ENCODE assay signal across 1 fruit fly cellular context in genomic region chrX:5516783-5517571, dm6.
A peak's percentile ranks its signal among the peaks of the same experiment; 100 is the strongest.
TF ChIP-seq lines count a peak whose summit lies in the region.

No protein-coding gene starts in this region.

TF ChIP-seq in whole organism, embryonic, 481 proteins besides CTCF, POLR2A, EP300 and RAD21 (continued from another document):
- no peak for TF ChIP-seq CG32767 (GFP tag; IDR thresholded peaks at IDR 0.05; lab: Robert Waterston, UW)
- TF ChIP-seq Ravus (GFP tag; IDR thresholded peaks at IDR 0.05; lab: Robert Waterston, UW): peak; percentile 47; the same call in 1 of the 2 replicates
- no peak for TF ChIP-seq wdn (GFP tag; IDR thresholded peaks at IDR 0.05; lab: Robert Waterston, UW)
- peak; percentile 79 for TF ChIP-seq yki (optimal IDR thresholded peaks at IDR 0.05; lab: Kevin White, UChicago)
- peak; percentile 4 for TF ChIP-seq caup (GFP tag; optimal IDR thresholded peaks at IDR 0.05; lab: Kevin White, UChicago; ENCODE audit: severe bottlenecking)
- TF ChIP-seq slbo (GFP tag; IDR thresholded peaks at IDR 0.05; lab: Robert Waterston, UW): no peak
- TF ChIP-seq bigmax (GFP tag; optimal IDR thresholded peaks at IDR 0.05; lab: Kevin White, UChicago): no peak
- TF ChIP-seq CG15011 (GFP tag; optimal IDR thresholded peaks at IDR 0.05; lab: Kevin White, UChicago): peak; percentile 8
- peak; percentile 4 for TF ChIP-seq pho (GFP tag; optimal IDR thresholded peaks at IDR 0.05; lab: Kevin White, UChicago)
- no peak for TF ChIP-seq Bdp1 (GFP tag; optimal IDR thresholded peaks at IDR 0.05; lab: Kevin White, UChicago)
- TF ChIP-seq CG11093 (GFP tag; IDR thresholded peaks at IDR 0.05; lab: Robert Waterston, UW): no peak
- TF ChIP-seq CG7987 (GFP tag; optimal IDR thresholded peaks at IDR 0.05; lab: Kevin White, UChicago): peak; percentile 23
- TF ChIP-seq CG13775 (GFP tag; optimal IDR thresholded peaks at IDR 0.05; lab: Kevin White, UChicago): peak; percentile 33
- no peak for TF ChIP-seq CG16863 (GFP tag; optimal IDR thresholded peaks at IDR 0.05; lab: Kevin White, UChicago)
- peak; percentile 16 for TF ChIP-seq Xbp1 (GFP tag; optimal IDR thresholded peaks at IDR 0.05; lab: Kevin White, UChicago)
- no peak for TF ChIP-seq CG17802 (tag; optimal IDR thresholded peaks at IDR 0.05; lab: Kevin White, UChicago)
- TF ChIP-seq NfI (GFP tag; optimal IDR thresholded peaks at IDR 0.05; lab: Kevin White, UChicago): no peak
- TF ChIP-seq ham (GFP tag; IDR thresholded peaks at IDR 0.05; lab: Robert Waterston, UW): no peak
- peak; percentile 7 for TF ChIP-seq Med (GFP tag; lab: Kevin White, UChicago)
- TF ChIP-seq Six4 (GFP tag; optimal IDR thresholded peaks at IDR 0.05; lab: Kevin White, UChicago): no peak
- TF ChIP-seq exex (tag; optimal IDR thresholded peaks at IDR 0.05; lab: Kevin White, UChicago): peak; percentile 11
- TF ChIP-seq lbe (GFP tag; optimal IDR thresholded peaks at IDR 0.05; lab: Kevin White, UChicago): no peak
- no peak for TF ChIP-seq Dek (tag; optimal IDR thresholded peaks at IDR 0.05; lab: Kevin White, UChicago)
- no peak for TF ChIP-seq CG42726 (GFP tag; IDR thresholded peaks at IDR 0.05; lab: Robert Waterston, UW; ENCODE audit: partially characterized antibody)
